Worm (Caenorhabditis elegans): ENCODE data around the gene srh-76.

The srh-76 gene

DNA sequence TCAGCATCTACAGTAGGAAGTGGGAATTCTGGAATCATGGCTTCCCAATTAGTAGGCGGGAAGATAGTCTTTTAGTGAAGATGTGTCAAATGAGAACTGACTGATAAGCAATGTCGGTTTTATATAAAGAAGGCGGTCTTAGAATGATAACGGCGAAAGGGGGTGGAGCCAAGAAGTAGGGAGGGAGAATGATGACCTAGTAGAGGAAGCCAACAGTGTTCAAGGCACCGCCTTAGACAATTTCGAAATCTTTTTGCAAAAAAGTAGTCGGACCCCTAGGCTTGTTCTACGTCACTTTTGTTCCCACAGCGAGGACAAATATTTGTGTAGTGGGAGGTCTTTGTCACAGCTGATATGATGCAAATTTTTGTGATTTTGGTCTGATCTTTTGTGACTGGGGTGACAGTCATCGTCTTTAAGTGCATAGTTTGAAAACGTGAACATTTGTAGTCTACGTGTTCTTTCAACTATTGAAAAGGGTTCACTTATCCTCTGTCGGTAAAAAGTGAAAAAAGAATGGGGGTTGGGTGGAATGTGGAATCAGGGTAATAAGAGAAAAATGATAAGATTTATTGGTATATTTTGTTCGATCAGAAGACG lies 20.5 kb upstream of the srh-76 start, which contains the start of gene ZC250.4 (continued):
- TF ChIP-seq mes-2 (tag; optimal IDR thresholded peaks at IDR 0.05; ENCODE audit: poor library complexity, severe bottlenecking) (peak; percentile 20), aha-1 (tag) (peak; percentile 74), snpc-1.2 (GFP tag; IDR thresholded peaks at IDR 0.05) (no peak), mdl-1 (tag; optimal IDR thresholded peaks at IDR 0.05) (no peak), daf-8 (GFP tag; IDR thresholded peaks at IDR 0.05) (no peak), vab-7 (GFP tag; IDR thresholded peaks at IDR 0.05) (no peak), sdz-12 (GFP tag; optimal IDR thresholded peaks at IDR 0.05) (no peak), pqm-1 (tag; optimal IDR thresholded peaks at IDR 0.05) (no peak), nhr-41 (GFP tag; IDR thresholded peaks at IDR 0.05) (no peak), madf-5 (GFP tag; IDR thresholded peaks at IDR 0.05) (no peak), daf-19 (GFP tag; conservative IDR thresholded peaks at IDR 0.05) (no peak), ceh-44 (GFP tag; IDR thresholded peaks at IDR 0.05) (no peak), nhr-11 (tag; optimal IDR thresholded peaks at IDR 0.05) (no peak), ztf-7 (tag; optimal IDR thresholded peaks at IDR 0.05) (no peak), snpc-4 (tag; optimal IDR thresholded peaks at IDR 0.05) (no peak)

DNA sequence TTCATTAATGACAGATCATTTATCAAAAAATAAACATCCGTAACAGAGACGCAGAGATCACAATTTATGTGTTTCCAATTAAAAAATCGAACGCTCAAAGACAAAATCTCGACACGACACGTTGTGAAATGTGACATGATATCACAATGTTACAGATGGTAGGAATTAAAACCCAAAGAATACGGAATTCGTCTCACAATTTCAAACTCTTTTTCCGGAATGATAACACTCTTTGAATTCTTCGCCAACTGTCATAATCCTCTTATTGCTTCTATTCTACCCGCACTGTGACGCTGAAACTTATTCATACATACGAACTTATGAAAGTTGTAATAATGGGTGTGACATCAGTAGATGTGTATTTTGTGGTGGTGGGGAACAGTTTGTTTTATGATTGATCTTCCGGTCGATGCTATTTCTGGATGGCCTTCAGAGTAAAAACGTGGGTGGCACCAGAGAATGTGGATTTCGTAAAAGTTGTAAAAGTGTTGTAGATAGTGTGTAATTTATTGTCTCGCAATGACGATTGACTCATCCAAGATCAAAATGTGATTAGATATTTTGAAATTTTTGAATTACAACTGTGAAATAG lies 17.1 kb upstream of the srh-76 start:
- TF ChIP-seq lin-39 (tag; optimal IDR thresholded peaks at IDR 0.05) (no peak), nhr-111 (GFP tag; optimal IDR thresholded peaks at IDR 0.05) (no peak), jun-1 (tag; optimal IDR thresholded peaks at IDR 0.05) (no peak), zip-2 (tag; optimal IDR thresholded peaks at IDR 0.05) (no peak), aly-2 (tag; optimal IDR thresholded peaks at IDR 0.05) (no peak), ces-1 (GFP tag; optimal IDR thresholded peaks at IDR 0.05) (no peak), dmd-6 (GFP tag; IDR thresholded peaks at IDR 0.05) (peak; percentile 90), mes-2 (tag; optimal IDR thresholded peaks at IDR 0.05; ENCODE audit: poor library complexity, severe bottlenecking) (no peak), unc-130 (GFP tag; optimal IDR thresholded peaks at IDR 0.05) (no peak), ceh-82 (tag; optimal IDR thresholded peaks at IDR 0.05) (no peak), T26A8.4 (GFP tag; IDR thresholded peaks at IDR 0.05) (no peak), nhr-28 (tag; optimal IDR thresholded peaks at IDR 0.05) (peak; percentile 68), arid-1 (GFP tag; conservative IDR thresholded peaks at IDR 0.05) (no peak), daf-16 (GFP tag; optimal IDR thresholded peaks at IDR 0.05) (no peak), daf-16 (tag; optimal IDR thresholded peaks at IDR 0.05) (peak; percentile 7), nhr-41 (GFP tag; IDR thresholded peaks at IDR 0.05) (no peak), dve-1 (tag; optimal IDR thresholded peaks at IDR 0.05; ENCODE audit: insufficient read depth) (peak; percentile 44), madf-9 (GFP tag; conservative IDR thresholded peaks at IDR 0.05) (no peak), egl-43 (GFP tag; IDR thresholded peaks at IDR 0.05) (no peak), unc-62 (GFP tag; optimal IDR thresholded peaks at IDR 0.05 in 1 of 2) (peak in 1 of 2 experiments; percentile 90), unc-62 (tag; optimal IDR thresholded peaks at IDR 0.05) (no peak), nhr-48 (tag; optimal IDR thresholded peaks at IDR 0.05) (peak; percentile 49), tra-1 (GFP tag; IDR thresholded peaks at IDR 0.05) (no peak), ctbp-1 (GFP tag; IDR thresholded peaks at IDR 0.05) (no peak), D1046.2 (GFP tag; IDR thresholded peaks at IDR 0.05) (no peak), hlh-11 (tag; optimal IDR thresholded peaks at IDR 0.05) (peak; percentile 57), ama-1 (optimal IDR thresholded peaks at IDR 0.05) (no peak), fkh-10 (GFP tag; optimal IDR thresholded peaks at IDR 0.05) (no peak), Y105C5A.15 (GFP tag; IDR thresholded peaks at IDR 0.05) (no peak), ztf-11 (tag; optimal IDR thresholded peaks at IDR 0.05) (no peak), nhr-25 (tag; optimal IDR thresholded peaks at IDR 0.05; ENCODE audit: borderline replicate concordance, insufficient read depth) (no peak), spr-3 (GFP tag; optimal IDR thresholded peaks at IDR 0.05) (no peak), nhr-42 (GFP tag; IDR thresholded peaks at IDR 0.05) (no peak), lin-1 (GFP tag; IDR thresholded peaks at IDR 0.05) (peak; percentile 54; the same call in 1 of the 2 replicates), mdl-1 (tag; optimal IDR thresholded peaks at IDR 0.05) (peak in 1 of 2 experiments; percentile 16), ceh-20 (GFP tag; IDR thresholded peaks at IDR 0.05) (no peak), nhr-76 (tag; optimal IDR thresholded peaks at IDR 0.05) (no peak), F49E8.2 (tag; optimal IDR thresholded peaks at IDR 0.05; ENCODE audit: borderline replicate concordance) (no peak)
